Fruit fly (Drosophila melanogaster): Measurements from ENCODE around the gene MED11.

Gene MED11

dm6 chr3L:18783544-18783943 is 37.9 kb downstream of the MED11 start (continued):
- no peak for TF ChIP-seq Hr38 (GFP tag; optimal IDR thresholded peaks at IDR 0.05)
- TF ChIP-seq CG6792 (GFP tag; optimal IDR thresholded peaks at IDR 0.05): no peak
- TF ChIP-seq CG10669 (GFP tag; optimal IDR thresholded peaks at IDR 0.05): peak; percentile 27
- TF ChIP-seq pdm3 (GFP tag; optimal IDR thresholded peaks at IDR 0.05): no peak
- no peak for TF ChIP-seq dac (GFP tag; optimal IDR thresholded peaks at IDR 0.05)
- peak; percentile 60 for TF ChIP-seq CG6276 (GFP tag; optimal IDR thresholded peaks at IDR 0.05)
- TF ChIP-seq CG1621 (tag; optimal IDR thresholded peaks at IDR 0.05): peak; percentile 14
- TF ChIP-seq CG31627 (GFP tag; optimal IDR thresholded peaks at IDR 0.05): no peak
- TF ChIP-seq CG4318 (GFP tag; optimal IDR thresholded peaks at IDR 0.05): no peak
- TF ChIP-seq Hr4 (GFP tag; optimal IDR thresholded peaks at IDR 0.05): no peak
- TF ChIP-seq CG3032 (tag; optimal IDR thresholded peaks at IDR 0.05): peak; percentile 17
- TF ChIP-seq Sox15 (GFP tag; optimal IDR thresholded peaks at IDR 0.05): no peak
- peak; percentile 94 for TF ChIP-seq eg (GFP tag; IDR thresholded peaks at IDR 0.05)
- no peak for TF ChIP-seq fd85E (GFP tag; optimal IDR thresholded peaks at IDR 0.05)
- no peak for TF ChIP-seq svp (GFP tag)
- peak; percentile 4 for TF ChIP-seq OdsH (GFP tag; optimal IDR thresholded peaks at IDR 0.05)
- TF ChIP-seq Hr39 (GFP tag; optimal IDR thresholded peaks at IDR 0.05): no peak
- peak; percentile 74 for TF ChIP-seq CG6163 (GFP tag; IDR thresholded peaks at IDR 0.05)
- TF ChIP-seq CG15336 (GFP tag; IDR thresholded peaks at IDR 0.05): peak; percentile 69
- TF ChIP-seq fd59A (GFP tag; optimal IDR thresholded peaks at IDR 0.05): peak; percentile 23
- peak; percentile 21 for TF ChIP-seq achi (GFP tag; optimal IDR thresholded peaks at IDR 0.05)
- TF ChIP-seq CG9139 (GFP tag; optimal IDR thresholded peaks at IDR 0.05): peak; percentile 55
- peak; percentile 4 for TF ChIP-seq CG3919 (GFP tag; optimal IDR thresholded peaks at IDR 0.05)
- TF ChIP-seq net (GFP tag; optimal IDR thresholded peaks at IDR 0.05): peak; percentile 63
- no peak for TF ChIP-seq spab (GFP tag; optimal IDR thresholded peaks at IDR 0.05)
- TF ChIP-seq Sox14 (GFP tag; optimal IDR thresholded peaks at IDR 0.05): no peak
- TF ChIP-seq Eip78C (GFP tag): peak; percentile 41

DNA sequence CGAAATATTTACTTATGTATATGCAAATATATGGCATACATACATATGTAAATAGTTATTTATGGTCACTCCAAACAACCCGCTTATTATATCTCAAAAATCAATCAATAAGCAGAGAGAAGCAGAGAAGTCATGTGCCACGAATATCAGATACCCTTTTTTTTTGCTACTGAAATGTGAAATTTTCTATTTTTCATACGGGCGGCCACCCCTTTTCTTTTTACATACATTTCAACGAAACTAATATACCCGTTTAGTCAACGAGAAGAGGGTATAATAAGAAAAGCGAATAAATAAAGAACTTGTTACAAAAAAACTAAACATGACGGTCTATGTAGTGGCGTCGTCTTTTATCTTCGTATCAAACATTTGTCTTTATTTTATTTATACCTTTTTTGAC is 38.9 kb downstream of the MED11 start:
- TF ChIP-seq CG10631 (GFP tag; optimal IDR thresholded peaks at IDR 0.05): no peak
- TF ChIP-seq CG3919 (GFP tag; optimal IDR thresholded peaks at IDR 0.05): no peak
- TF ChIP-seq CG11294 (GFP tag; IDR thresholded peaks at IDR 0.05): peak; percentile 52; the same call in 1 of the 2 replicates
- no peak for TF ChIP-seq svp (GFP tag)
- no peak for TF ChIP-seq Hr39 (GFP tag; optimal IDR thresholded peaks at IDR 0.05)
- TF ChIP-seq lz (GFP tag; optimal IDR thresholded peaks at IDR 0.05): no peak
- TF ChIP-seq CG15336 (GFP tag; IDR thresholded peaks at IDR 0.05): peak; percentile 48
- TF ChIP-seq Eip75B (GFP tag; optimal IDR thresholded peaks at IDR 0.05): no peak
- peak; percentile 16 for TF ChIP-seq Hr4 (GFP tag; optimal IDR thresholded peaks at IDR 0.05)
- no peak for TF ChIP-seq dac (GFP tag; optimal IDR thresholded peaks at IDR 0.05)
- no peak for TF ChIP-seq salr (GFP tag; optimal IDR thresholded peaks at IDR 0.05)
- TF ChIP-seq CG34406 (GFP tag; optimal IDR thresholded peaks at IDR 0.05): no peak
- TF ChIP-seq Ets21C (GFP tag; optimal IDR thresholded peaks at IDR 0.05): no peak
- peak; percentile 2 for TF ChIP-seq OdsH (GFP tag; optimal IDR thresholded peaks at IDR 0.05)
- no peak for TF ChIP-seq cyc (GFP tag; optimal IDR thresholded peaks at IDR 0.05)
- no peak for TF ChIP-seq Lpt (GFP tag; optimal IDR thresholded peaks at IDR 0.05)
- no peak for TF ChIP-seq net (GFP tag; optimal IDR thresholded peaks at IDR 0.05)
- no peak for TF ChIP-seq topi (GFP tag; optimal IDR thresholded peaks at IDR 0.05)
- TF ChIP-seq Eip93F (GFP tag; optimal IDR thresholded peaks at IDR 0.05): no peak
- TF ChIP-seq pdm3 (GFP tag; optimal IDR thresholded peaks at IDR 0.05): peak; percentile 35
- no peak for TF ChIP-seq CG4318 (GFP tag; optimal IDR thresholded peaks at IDR 0.05)
- TF ChIP-seq fd85E (GFP tag; optimal IDR thresholded peaks at IDR 0.05): no peak
- TF ChIP-seq achi (GFP tag; optimal IDR thresholded peaks at IDR 0.05): no peak
- no peak for TF ChIP-seq CG16779 (tag; optimal IDR thresholded peaks at IDR 0.05)
- no peak for TF ChIP-seq CG6792 (GFP tag; optimal IDR thresholded peaks at IDR 0.05)
- TF ChIP-seq CG7368 (GFP tag; optimal IDR thresholded peaks at IDR 0.05): no peak
- no peak for TF ChIP-seq CG1621 (tag; optimal IDR thresholded peaks at IDR 0.05)
- TF ChIP-seq Gug (GFP tag; IDR thresholded peaks at IDR 0.05): 0 out of 2 replicates have a peak, but pooled peaks have one; percentile 26
- TF ChIP-seq ss (GFP tag; optimal IDR thresholded peaks at IDR 0.05): no peak
- TF ChIP-seq spab (GFP tag; optimal IDR thresholded peaks at IDR 0.05): no peak
- TF ChIP-seq CG8119 (GFP tag; IDR thresholded peaks at IDR 0.05): 0 out of 3 replicates have a peak, but pooled peaks have one; percentile 18
- TF ChIP-seq Met (GFP tag; optimal IDR thresholded peaks at IDR 0.05): no peak
- no peak for TF ChIP-seq CG9139 (GFP tag; optimal IDR thresholded peaks at IDR 0.05)
- TF ChIP-seq eg (GFP tag; IDR thresholded peaks at IDR 0.05): peak; percentile 68
- TF ChIP-seq acj6 (GFP tag; optimal IDR thresholded peaks at IDR 0.05): no peak
- TF ChIP-seq Smox (GFP tag; optimal IDR thresholded peaks at IDR 0.05): no peak
- no peak for TF ChIP-seq CG10669 (GFP tag; optimal IDR thresholded peaks at IDR 0.05)
- no peak for TF ChIP-seq vri (GFP tag; optimal IDR thresholded peaks at IDR 0.05)
- TF ChIP-seq CG32006 (GFP tag; optimal IDR thresholded peaks at IDR 0.05): no peak
- TF ChIP-seq CG8632 (GFP tag; optimal IDR thresholded peaks at IDR 0.05): no peak
- no peak for TF ChIP-seq CG6163 (GFP tag; IDR thresholded peaks at IDR 0.05)
- peak; percentile 54 for TF ChIP-seq Eip78C (GFP tag)
